Fruit fly (Drosophila melanogaster) ovary, adult (tissue): ENCODE results near the gene Rpn11.

Experiments
- CG17801 ChIP-seq: fragments of 200-800 bp; optimal IDR thresholded peaks from 2 replicates; lab custom pipeline; 2019; ENCODE audit warnings: missing biosample characterization, mild to moderate bottlenecking, missing genetic modification characterization, moderate library complexity; ENCODE audit not compliant: partially characterized antibody

Gene Rpn11

dm6 chr2L:5036120-5036519 lies 23.5 kb downstream of the Rpn11 start:
- TF ChIP-seq CG17801 (GFP tag; lab: Kevin White, UChicago) = no peak

- TF ChIP-seq CG17801 (GFP tag; lab: Kevin White, UChicago) = no peak
Observed at dm6 chr2L:5031886-5032285, 27.7 kb downstream of the Rpn11 start.

dm6 chr2L:5031399-5031798 lies 28.2 kb downstream of the Rpn11 start:
- no peak for TF ChIP-seq CG17801 (GFP tag; lab: Kevin White, UChicago)

- TF ChIP-seq CG17801 (GFP tag; lab: Kevin White, UChicago) = no peak
Observed at dm6 chr2L:5030535-5030934, 29.1 kb downstream of the Rpn11 start.

DNA sequence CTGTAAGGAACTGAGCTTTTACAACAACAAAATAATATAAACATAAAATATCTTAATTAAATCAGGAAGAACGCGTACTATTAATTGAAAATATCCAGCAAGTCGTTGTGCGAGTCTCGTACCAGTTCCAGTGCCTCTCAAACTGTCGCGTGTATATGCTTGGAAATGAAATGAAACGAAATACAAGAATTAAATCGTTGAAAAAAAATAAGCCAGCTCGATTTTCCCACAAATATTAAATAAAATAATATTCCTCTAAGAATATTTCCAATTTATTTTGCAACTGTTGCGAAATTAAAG lies 29.8 kb downstream of the Rpn11 start:
- TF ChIP-seq CG17801 (GFP tag; lab: Kevin White, UChicago) = no peak

DNA sequence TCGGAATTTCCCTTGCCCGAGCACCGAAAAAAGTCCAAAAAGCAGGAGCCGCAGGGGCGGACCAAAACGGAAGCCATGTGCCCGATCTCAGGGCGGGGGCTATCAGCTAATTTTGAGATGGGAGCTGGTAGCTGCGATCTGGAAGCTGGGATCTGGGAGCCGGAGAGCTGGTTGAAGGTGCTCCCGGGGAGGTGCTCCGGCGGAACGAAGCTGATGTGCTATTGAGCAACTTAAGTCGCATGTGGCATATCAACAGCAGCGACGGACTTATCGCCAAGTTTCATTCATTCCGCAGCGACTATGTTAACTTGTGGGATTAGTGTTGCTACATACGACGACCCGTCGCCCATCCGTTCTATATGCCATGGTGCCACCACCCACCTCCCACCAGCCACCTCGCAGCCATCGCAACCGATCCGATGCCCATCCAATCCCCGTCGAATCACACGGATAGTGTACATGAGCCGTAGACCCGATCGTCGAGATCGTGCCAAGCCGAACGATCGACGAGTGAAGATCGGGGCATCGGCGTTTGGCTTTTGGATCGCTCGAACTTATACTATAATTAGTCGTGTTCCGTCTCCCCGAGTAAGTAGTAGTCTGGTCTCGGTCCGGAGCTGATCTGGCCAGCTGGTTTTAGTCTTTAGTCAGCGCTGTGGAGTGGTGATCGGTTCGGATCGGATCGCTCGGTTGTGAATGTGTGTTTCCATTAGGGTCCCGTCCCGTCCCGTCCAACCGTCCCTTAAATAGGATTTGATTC lies 30.4 kb downstream of the Rpn11 start, which contains the start of gene Col4a1:
TSS of gene Col4a1 (plus strand) at position 561 of the 760 bp plus-strand sequence.
- TF ChIP-seq CG17801 (GFP tag; lab: Kevin White, UChicago) = no peak

dm6 chr2L:5028091-5028490 lies 31.5 kb downstream of the Rpn11 start, which contains the start of gene vkg:
Gene vkg, minus strand, starts transcription at chr2L:5028191.
- no peak for TF ChIP-seq CG17801 (GFP tag; lab: Kevin White, UChicago)

DNA sequence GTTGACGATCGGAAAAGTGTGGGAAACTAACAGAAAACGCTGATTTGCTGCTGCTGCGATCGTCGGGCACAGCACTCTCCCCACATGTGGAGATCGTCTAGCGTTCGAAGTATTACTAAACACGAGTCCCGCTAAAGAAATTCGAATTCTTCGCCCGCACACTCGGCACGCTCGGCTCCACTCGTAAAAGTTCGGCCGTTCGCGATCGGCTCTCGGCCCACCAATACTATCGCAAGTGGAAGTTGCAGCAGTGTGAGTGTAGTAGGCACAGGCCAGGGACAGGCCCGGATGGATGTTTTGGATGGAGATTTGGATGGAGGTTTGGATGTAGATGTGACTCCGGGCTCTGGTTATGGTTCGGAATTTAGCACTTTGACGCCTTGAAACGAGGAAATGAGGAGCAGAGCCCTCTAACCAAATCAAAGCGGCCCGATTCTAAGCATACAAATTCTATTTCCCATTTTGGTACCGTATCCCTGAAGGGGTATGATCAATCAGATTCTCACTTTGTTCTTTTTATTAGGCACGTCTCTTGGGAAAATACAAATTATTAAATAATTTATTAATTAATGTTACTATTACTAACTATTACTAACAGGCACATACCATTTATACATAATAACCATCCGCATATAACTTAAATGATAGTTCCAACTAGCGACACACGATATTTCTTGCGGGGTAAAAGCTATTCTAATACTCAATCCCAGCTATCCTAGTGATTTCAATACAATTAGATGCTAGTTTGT lies 32.1 kb downstream of the Rpn11 start:
- TF ChIP-seq CG17801 (GFP tag; lab: Kevin White, UChicago) = no peak

DNA sequence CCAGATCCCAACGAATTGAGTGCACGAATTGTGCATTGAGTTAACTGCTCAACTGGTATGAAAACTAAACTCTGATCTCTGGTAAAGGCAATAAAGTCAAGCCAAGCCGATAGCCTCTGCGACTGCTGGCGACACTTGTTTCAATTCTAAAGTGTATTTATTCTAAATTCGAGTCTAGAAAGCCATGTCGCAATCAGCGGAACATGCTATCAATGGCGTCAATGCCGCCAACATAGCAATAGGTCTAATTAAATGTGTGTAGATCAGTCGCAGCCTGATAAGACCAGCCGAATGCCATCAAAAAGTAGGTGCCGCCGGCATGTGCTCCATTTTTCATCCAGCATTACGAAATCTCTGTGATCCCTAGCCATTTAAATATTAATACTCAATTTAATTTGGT lies 34.0 kb downstream of the Rpn11 start:
- TF ChIP-seq CG17801 (GFP tag; lab: Kevin White, UChicago) = no peak

DNA sequence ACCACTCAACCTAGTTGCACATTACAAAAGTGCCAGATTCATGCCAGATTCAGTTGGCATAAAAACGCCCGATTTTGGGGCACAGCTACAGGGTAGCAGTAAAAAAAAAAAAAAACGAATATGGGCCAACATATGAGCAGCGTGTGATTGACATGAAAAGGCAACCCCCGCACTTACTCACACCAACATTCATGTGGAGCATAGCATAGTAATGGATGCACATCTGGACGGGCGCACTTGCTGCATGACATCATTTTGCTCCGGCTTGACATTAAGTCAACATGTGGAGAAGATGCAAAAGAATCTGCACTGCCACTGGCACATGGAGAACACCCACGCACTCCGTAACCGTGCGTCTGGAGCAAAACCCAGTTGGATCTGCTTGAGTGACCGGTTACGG lies 37.0 kb downstream of the Rpn11 start:
- TF ChIP-seq CG17801 (GFP tag; lab: Kevin White, UChicago) = no peak

dm6 chr2L:5020479-5020878 lies 39.1 kb downstream of the Rpn11 start:
- no peak for TF ChIP-seq CG17801 (GFP tag; lab: Kevin White, UChicago)

dm6 chr2L:5010784-5011260 lies 48.8 kb downstream of the Rpn11 start, which contains the start of the genes CG31917, Tfb5 and SelT:
Gene CG31917, minus strand, starts transcription at chr2L:5010834.
Gene Tfb5, minus strand, starts transcription at chr2L:5010834.
Gene SelT, plus strand, starts transcription at chr2L:5010922.
- peak; percentile 73 for TF ChIP-seq CG17801 (GFP tag; lab: Kevin White, UChicago)

DNA sequence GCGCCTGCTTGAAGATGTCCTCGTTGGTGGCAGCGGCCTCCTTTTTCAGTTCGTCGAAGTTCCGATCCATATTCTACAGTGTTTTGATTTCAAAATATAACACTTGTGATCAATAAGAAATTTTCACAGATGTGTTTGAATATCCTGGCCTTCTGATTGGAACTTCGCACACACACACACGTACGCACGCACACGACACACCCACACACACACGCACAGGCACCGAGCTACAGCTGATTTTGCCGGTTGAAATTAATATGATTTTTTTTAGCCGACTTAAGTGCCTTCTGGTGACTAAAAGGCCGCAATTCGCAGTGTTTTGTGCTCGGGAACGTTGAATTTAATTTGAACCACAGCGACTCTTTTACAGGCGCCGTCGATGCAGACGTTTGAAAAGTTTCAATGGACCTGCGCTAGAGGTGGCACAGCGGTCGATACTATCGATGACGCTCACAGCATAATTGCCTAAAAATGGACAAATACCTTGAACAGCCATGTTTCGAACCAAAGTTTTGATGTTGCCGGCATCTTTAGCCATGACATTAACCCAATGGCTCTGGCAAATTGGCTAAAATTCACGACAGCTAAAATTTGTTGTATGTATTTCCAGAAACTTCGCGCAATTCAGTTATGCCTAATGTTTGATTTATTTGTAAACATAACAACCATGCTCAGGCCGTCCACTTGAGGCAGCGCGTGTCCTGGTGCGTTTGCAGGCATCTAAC lies 50.1 kb downstream of the Rpn11 start, which contains the start of gene Rtnl1:
TSS of gene Rtnl1 (minus strand) at position 415 of the 725 bp plus-strand sequence.
- peak; percentile 42 for TF ChIP-seq CG17801 (GFP tag; lab: Kevin White, UChicago)
